Fruit fly (Drosophila melanogaster) whole organism, embryonic: ENCODE data around the gene CG6843.
A peak's percentile ranks its signal among the peaks of the same experiment; 100 is the strongest.

ENCODE experiments used
- Bgb ChIP-seq: fragments of 200-800 bp; sonication (Bioruptor generic); IDR thresholded peaks from 2 replicates; pipeline ENCODE4 v1.3.6; 2022; ENCODE audit warnings: missing biosample characterization, missing genetic modification characterization; ENCODE audit not compliant: partially characterized antibody
- CG12391 ChIP-seq: fragments of 200-800 bp; sonication (Bioruptor generic); optimal IDR thresholded peaks from 3 replicates; lab custom pipeline; 2018; ENCODE audit warnings: missing biosample characterization, mild to moderate bottlenecking, missing genetic modification characterization, moderate library complexity
- CG13894 ChIP-seq: fragments of 200-800 bp; sonication (Bioruptor generic); optimal IDR thresholded peaks from 3 replicates; lab custom pipeline; 2018; ENCODE audit warnings: missing biosample characterization, mild to moderate bottlenecking, missing genetic modification characterization, moderate library complexity
- CG14441 ChIP-seq: fragments of 200-800 bp; sonication (Bioruptor generic); IDR thresholded peaks from 2 replicates; pipeline ENCODE4 v1.3.6; 2022; ENCODE audit warnings: missing biosample characterization, missing genetic modification characterization
- CG16863 ChIP-seq: fragments of 200-800 bp; sonication (Bioruptor generic); optimal IDR thresholded peaks from 3 replicates; lab custom pipeline; 2016; ENCODE audit warnings: missing biosample characterization, missing genetic modification characterization
- CG17361 ChIP-seq: fragments of 200-800 bp; sonication (Bioruptor generic); IDR thresholded peaks from 3 replicates; pipeline ENCODE4 v1.3.6; 2022; ENCODE audit warnings: missing biosample characterization, missing genetic modification characterization
- CG2199 ChIP-seq: fragments of 200-800 bp; sonication (Bioruptor generic); IDR thresholded peaks from 3 replicates; pipeline ENCODE4 v1.3.6; 2022; ENCODE audit warnings: missing biosample characterization, missing genetic modification characterization
- CG30431 ChIP-seq: fragments of 200-800 bp; sonication (Bioruptor generic); optimal IDR thresholded peaks from 2 replicates; lab custom pipeline; 2017; ENCODE audit warnings: missing biosample characterization, missing genetic modification characterization
- CG34376 ChIP-seq: fragments of 200-800 bp; sonication (Bioruptor generic); optimal IDR thresholded peaks from 2 replicates; lab custom pipeline; 2018; ENCODE audit warnings: missing biosample characterization, mild to moderate bottlenecking, missing genetic modification characterization
- CG4820 ChIP-seq: fragments of 200-800 bp; sonication (Bioruptor generic); optimal IDR thresholded peaks from 3 replicates; lab custom pipeline; 2016; ENCODE audit warnings: missing biosample characterization, missing genetic modification characterization
- CG5953 ChIP-seq: fragments of 200-800 bp; sonication (Bioruptor generic); IDR thresholded peaks from 2 replicates; pipeline ENCODE4 v1.3.6; 2022; ENCODE audit warnings: missing biosample characterization, missing genetic modification characterization
- CG7357 ChIP-seq: fragments of 200-800 bp; sonication (Bioruptor generic); IDR thresholded peaks from 3 replicates; pipeline ENCODE4 v1.3.6; 2022; ENCODE audit warnings: missing biosample characterization, missing genetic modification characterization
- CG7556 ChIP-seq: fragments of 200-800 bp; sonication (Bioruptor generic); optimal IDR thresholded peaks from 2 replicates; lab custom pipeline; 2017; ENCODE audit warnings: missing biosample characterization, mild to moderate bottlenecking, missing genetic modification characterization
- CG8944 ChIP-seq: fragments of 200-800 bp; sonication (Bioruptor generic); optimal IDR thresholded peaks from 3 replicates; lab custom pipeline; 2016; ENCODE audit warnings: missing biosample characterization, missing genetic modification characterization
- CG9437 ChIP-seq: fragments of 200-800 bp; sonication (Bioruptor generic); optimal IDR thresholded peaks from 2 replicates; lab custom pipeline; 2018; ENCODE audit warnings: missing biosample characterization, mild to moderate bottlenecking, missing genetic modification characterization
- CG9609 ChIP-seq: fragments of 200-800 bp; sonication (Bioruptor generic); optimal IDR thresholded peaks from 3 replicates; lab custom pipeline; 2016; ENCODE audit warnings: missing biosample characterization, missing genetic modification characterization
- Dbx ChIP-seq: fragments of 200-800 bp; sonication (Bioruptor generic); IDR thresholded peaks from 3 replicates; pipeline ENCODE4 v1.3.6; 2022; ENCODE audit warnings: missing biosample characterization, missing genetic modification characterization
- HLH4C ChIP-seq: fragments of 200-800 bp; sonication (Bioruptor generic); IDR thresholded peaks from 3 replicates; pipeline ENCODE4 v1.3.6; 2022; ENCODE audit warnings: missing biosample characterization, missing genetic modification characterization; ENCODE audit not compliant: partially characterized antibody
- Hr3 ChIP-seq: fragments of 200-800 bp; sonication (Bioruptor generic); optimal IDR thresholded peaks from 3 replicates; lab custom pipeline; 2016; ENCODE audit warnings: missing biosample characterization, missing genetic modification characterization
- Lpt ChIP-seq: fragments of >200 bp; optimal IDR thresholded peaks from 2 replicates; lab custom pipeline; 2018; ENCODE audit warnings: missing biosample characterization, missing genetic modification characterization
- Myb ChIP-seq: fragments of 200-800 bp; sonication (Bioruptor generic); optimal IDR thresholded peaks from 2 replicates; lab custom pipeline; 2016; ENCODE audit warnings: missing biosample characterization, missing genetic modification characterization
- Optix ChIP-seq: fragments of 200-800 bp; sonication (Bioruptor generic); IDR thresholded peaks from 3 replicates; pipeline ENCODE4 v1.3.6; 2022; ENCODE audit warnings: missing biosample characterization, missing genetic modification characterization
- Rfx ChIP-seq: fragments of 200-800 bp; sonication (Bioruptor generic); IDR thresholded peaks from 2 replicates; pipeline ENCODE4 v1.3.6; 2022; ENCODE audit warnings: missing biosample characterization, missing genetic modification characterization
- ash1 ChIP-seq: fragments of 200-800 bp; sonication (Bioruptor generic); optimal IDR thresholded peaks from 2 replicates; lab custom pipeline; 2018; ENCODE audit warnings: missing biosample characterization, mild to moderate bottlenecking, missing genetic modification characterization
- bowl ChIP-seq: fragments of 200-800 bp; sonication (Bioruptor generic); IDR thresholded peaks from 2 replicates; pipeline ENCODE4 v1.3.6; 2022; ENCODE audit warnings: missing biosample characterization, missing genetic modification characterization
- bsh ChIP-seq, 2 experiments: fragments of 200-800 bp; sonication (Bioruptor generic); optimal IDR thresholded peaks; 2 replicates each; lab custom pipeline; 2017 to 2018; ENCODE audit warnings: mild to moderate bottlenecking in 2 of 2, missing biosample characterization in 2 of 2, missing genetic modification characterization in 2 of 2, moderate library complexity in 1 of 2
- btn ChIP-seq: fragments of 200-800 bp; sonication (Bioruptor generic); optimal IDR thresholded peaks from 2 replicates; lab custom pipeline; 2016; ENCODE audit warnings: missing biosample characterization, missing genetic modification characterization
- cg ChIP-seq: fragments of 200-800 bp; sonication (Bioruptor generic); optimal IDR thresholded peaks from 3 replicates; lab custom pipeline; 2019; ENCODE audit warnings: missing biosample characterization, mild to moderate bottlenecking, missing genetic modification characterization, moderate library complexity
- chinmo ChIP-seq: fragments of 200-800 bp; sonication (Bioruptor generic); IDR thresholded peaks from 4 replicates; pipeline ENCODE4 v1.3.6; 2022; ENCODE audit warnings: missing biosample characterization, missing genetic modification characterization; ENCODE audit not compliant: partially characterized antibody
- dati ChIP-seq: fragments of 200-800 bp; sonication (Bioruptor generic); IDR thresholded peaks from 2 replicates; pipeline ENCODE4 v1.3.6; 2022; ENCODE audit warnings: missing biosample characterization, missing genetic modification characterization
- disco-r ChIP-seq: fragments of 200-800 bp; sonication (Bioruptor generic); optimal IDR thresholded peaks from 2 replicates; lab custom pipeline; 2016; ENCODE audit warnings: missing biosample characterization, missing genetic modification characterization
- esg ChIP-seq: fragments of 200-800 bp; sonication (Bioruptor generic); conservative IDR thresholded peaks from 2 replicates; pipeline ENCODE4 v1.3.6; 2022; ENCODE audit warnings: missing biosample characterization, missing genetic modification characterization
- fd64A ChIP-seq: fragments of 200-800 bp; sonication (Bioruptor generic); optimal IDR thresholded peaks from 3 replicates; lab custom pipeline; 2018; ENCODE audit warnings: missing biosample characterization, mild to moderate bottlenecking, missing genetic modification characterization
- grau ChIP-seq: fragments of 200-800 bp; optimal IDR thresholded peaks from 3 replicates; lab custom pipeline; 2019; ENCODE audit warnings: missing biosample characterization, mild to moderate bottlenecking, missing genetic modification characterization, moderate library complexity
- gro ChIP-seq: fragments of 200-800 bp; sonication (Bioruptor generic); optimal IDR thresholded peaks from 2 replicates; lab custom pipeline; 2016; ENCODE audit warnings: missing biosample characterization, missing genetic modification characterization
- lab ChIP-seq: fragments of 200-800 bp; sonication (Bioruptor generic); optimal IDR thresholded peaks from 3 replicates; lab custom pipeline; 2017; ENCODE audit warnings: missing biosample characterization, missing genetic modification characterization, mild to moderate bottlenecking, moderate library complexity, missing genetic modification reagents
- lilli ChIP-seq: fragments of 200-800 bp; sonication (Bioruptor generic); optimal IDR thresholded peaks from 3 replicates; lab custom pipeline; 2016; ENCODE audit warnings: missing biosample characterization, missing genetic modification characterization
- mam ChIP-seq: fragments of 200-800 bp; sonication (Bioruptor generic); optimal IDR thresholded peaks from 3 replicates; lab custom pipeline; 2016; ENCODE audit warnings: missing biosample characterization, missing genetic modification characterization
- mirr ChIP-seq: fragments of 200-800 bp; sonication (Bioruptor generic); optimal IDR thresholded peaks from 3 replicates; lab custom pipeline; 2018; ENCODE audit warnings: missing biosample characterization, mild to moderate bottlenecking, missing genetic modification characterization
- nom ChIP-seq: fragments of 200-800 bp; sonication (Bioruptor generic); optimal IDR thresholded peaks from 2 replicates; lab custom pipeline; 2017; ENCODE audit warnings: missing biosample characterization, missing genetic modification characterization, mild to moderate bottlenecking, moderate library complexity, missing genetic modification reagents
- pan ChIP-seq, 4 experiments: fragments of >200 bp in 3 of 4; fragments of 200-800 bp in 1 of 4; sonication (Bioruptor generic) in 1 of 4; optimal IDR thresholded peaks in 3 of 4; IDR thresholded peaks in 1 of 4; 2 replicates each; pipeline versions ENCODE4 v1.3.6 to Lab custom; 2017 to 2022; ENCODE audit warnings: missing biosample characterization in 2 of 4, missing genetic modification characterization in 2 of 4, mixed read lengths in 1 of 4
- ranshi ChIP-seq: fragments of 200-800 bp; sonication (Bioruptor generic); IDR thresholded peaks from 2 replicates; pipeline ENCODE4 v1.3.6; 2022; ENCODE audit warnings: missing biosample characterization, missing genetic modification characterization
- row ChIP-seq: fragments of 200-800 bp; sonication (Bioruptor generic); IDR thresholded peaks from 3 replicates; pipeline ENCODE4 v1.3.6; 2022; ENCODE audit warnings: missing biosample characterization, missing genetic modification characterization
- run ChIP-seq: fragments of 200-800 bp; sonication (Bioruptor generic); optimal IDR thresholded peaks from 3 replicates; lab custom pipeline; 2018; ENCODE audit warnings: missing biosample characterization, mild to moderate bottlenecking, missing genetic modification characterization
- schlank ChIP-seq: fragments of 200-800 bp; sonication (Bioruptor generic); optimal IDR thresholded peaks from 2 replicates; lab custom pipeline; 2018; ENCODE audit warnings: missing biosample characterization, mild to moderate bottlenecking, missing genetic modification characterization
- sim ChIP-seq: fragments of 200-800 bp; sonication (Bioruptor generic); IDR thresholded peaks from 2 replicates; pipeline ENCODE4 v1.3.6; 2022; ENCODE audit warnings: missing biosample characterization, missing genetic modification characterization
- sob ChIP-seq: fragments of 200-800 bp; sonication (Bioruptor generic); IDR thresholded peaks from 2 replicates; pipeline ENCODE4 v1.3.6; 2022; ENCODE audit warnings: missing biosample characterization, missing genetic modification characterization
- stwl ChIP-seq: fragments of 200-800 bp; sonication (Bioruptor generic); optimal IDR thresholded peaks from 3 replicates; lab custom pipeline; 2018; ENCODE audit warnings: missing biosample characterization, mild to moderate bottlenecking, missing genetic modification characterization, moderate library complexity
- unpg ChIP-seq: fragments of 200-800 bp; sonication (Bioruptor generic); optimal IDR thresholded peaks from 3 replicates; lab custom pipeline; 2018; ENCODE audit warnings: missing biosample characterization, mild to moderate bottlenecking, missing genetic modification characterization, moderate library complexity
- vnd ChIP-seq: fragments of 200-800 bp; sonication (Bioruptor generic); IDR thresholded peaks from 3 replicates; pipeline ENCODE4 v1.3.6; 2022; ENCODE audit warnings: missing biosample characterization, missing genetic modification characterization; ENCODE audit not compliant: partially characterized antibody
- vvl ChIP-seq: fragments of 200-800 bp; sonication (Bioruptor generic); IDR thresholded peaks from 2 replicates; pipeline ENCODE4 v1.3.6; 2022; ENCODE audit warnings: missing biosample characterization, missing genetic modification characterization
- wdn ChIP-seq: fragments of 200-800 bp; sonication (Bioruptor generic); IDR thresholded peaks from 2 replicates; pipeline ENCODE4 v1.3.6; 2022; ENCODE audit warnings: missing biosample characterization, missing genetic modification characterization

CG6843 gene

DNA sequence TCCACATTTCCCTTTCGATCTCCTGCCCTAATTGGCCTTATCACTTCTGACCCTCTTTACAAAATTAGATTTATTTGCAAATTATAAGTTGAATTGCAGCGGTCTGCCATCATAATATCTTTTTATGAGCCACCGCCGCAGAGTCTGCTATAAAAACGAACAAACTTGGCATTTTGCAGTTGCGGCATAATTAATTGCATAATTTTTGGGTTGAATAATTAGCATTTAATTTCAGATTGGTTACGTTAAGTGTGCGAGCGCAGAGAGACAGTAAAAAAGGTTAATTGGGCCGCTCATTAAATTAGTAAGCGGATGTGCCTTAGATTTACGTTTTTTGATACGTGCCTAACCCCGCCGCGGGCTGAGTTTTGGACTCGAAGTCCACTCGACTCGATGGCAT is 47.7 kb downstream of the CG6843 start:
- TF ChIP-seq mirr (no peak), Lpt (GFP tag; lab: Kevin White, UChicago) (no peak), bowl (GFP tag; lab: Robert Waterston, UW) (no peak), vnd (GFP tag; lab: Robert Waterston, UW) (no peak), CG13894 (no peak), mam (GFP tag; lab: Kevin White, UChicago) (no peak), Optix (no peak), CG30431 (GFP tag; lab: Kevin White, UChicago) (no peak), esg (no peak), Bgb (GFP tag; lab: Robert Waterston, UW) (no peak), CG7556 (GFP tag; lab: Kevin White, UChicago) (no peak), row (GFP tag; lab: Robert Waterston, UW) (no peak), lilli (GFP tag; lab: Kevin White, UChicago) (no peak), lab (GFP tag; lab: Kevin White, UChicago) (no peak), sob (GFP tag; lab: Robert Waterston, UW) (0 out of 2 replicates have a peak, but pooled peaks have one; percentile 24), wdn (GFP tag; lab: Robert Waterston, UW) (no peak), dati (no peak), grau (tag; lab: Kevin White, UChicago) (no peak), gro (GFP tag; lab: Kevin White, UChicago) (no peak), CG8944 (GFP tag; lab: Kevin White, UChicago) (no peak), CG12391 (tag; lab: Kevin White, UChicago) (no peak), HLH4C (GFP tag; lab: Robert Waterston, UW) (no peak), fd64A (no peak), chinmo (GFP tag; lab: Robert Waterston, UW) (0 out of 4 replicates have a peak, but pooled peaks have one; percentile 72), CG16863 (GFP tag; lab: Kevin White, UChicago) (no peak), Rfx (GFP tag; lab: Robert Waterston, UW) (peak; percentile 28), bsh (GFP tag; optimal IDR thresholded peaks at IDR 0.05; lab: Kevin White, UChicago) (no peak), stwl (tag; lab: Kevin White, UChicago) (peak; percentile 9), cg (GFP tag; lab: Kevin White, UChicago) (no peak), Myb (GFP tag; lab: Kevin White, UChicago) (no peak), sim (no peak), ranshi (no peak), pan (optimal IDR thresholded peaks at IDR 0.05; lab: Kevin White, UChicago) (no peak), pan (GFP tag; optimal IDR thresholded peaks at IDR 0.05 in 1 of 2, IDR thresholded peaks at IDR 0.05 in 1 of 2) (no peak), schlank (tag; lab: Kevin White, UChicago) (no peak), CG2199 (GFP tag; lab: Robert Waterston, UW) (0 out of 3 replicates have a peak, but pooled peaks have one; percentile 20), CG4820 (GFP tag; lab: Kevin White, UChicago) (no peak), CG7357 (no peak), CG9609 (no peak), nom (GFP tag; lab: Kevin White, UChicago) (no peak), unpg (GFP tag; lab: Kevin White, UChicago) (no peak), Hr3 (GFP tag; lab: Kevin White, UChicago) (no peak), Dbx (GFP tag; lab: Robert Waterston, UW) (no peak), CG5953 (GFP tag; lab: Robert Waterston, UW) (no peak), CG34376 (GFP tag; lab: Kevin White, UChicago) (no peak), CG9437 (GFP tag; lab: Kevin White, UChicago) (peak; percentile 86), run (tag; lab: Kevin White, UChicago) (no peak), disco-r (GFP tag; lab: Kevin White, UChicago) (no peak), CG14441 (GFP tag; lab: Robert Waterston, UW) (no peak), CG17361 (GFP tag; lab: Robert Waterston, UW) (no peak), btn (GFP tag; lab: Kevin White, UChicago) (no peak), vvl (GFP tag; lab: Robert Waterston, UW) (peak; percentile 90), ash1 (no peak)
